Worm (Caenorhabditis elegans): ENCODE data around the gene tsp-18.

- no peak for TF ChIP-seq unc-55 (GFP tag; optimal IDR thresholded peaks at IDR 0.05)
- TF ChIP-seq lin-13 (GFP tag; optimal IDR thresholded peaks at IDR 0.05): no peak
- no peak for TF ChIP-seq snpc-4 (tag; optimal IDR thresholded peaks at IDR 0.05)
- no peak for TF ChIP-seq zag-1 (tag; optimal IDR thresholded peaks at IDR 0.05)
- no peak for TF ChIP-seq skn-1 (tag; optimal IDR thresholded peaks at IDR 0.05)
- no peak for TF ChIP-seq aly-2 (tag; optimal IDR thresholded peaks at IDR 0.05)
- no peak for TF ChIP-seq ama-1 (optimal IDR thresholded peaks at IDR 0.05)
- TF ChIP-seq egl-27 (tag; optimal IDR thresholded peaks at IDR 0.05): no peak
- no peak for TF ChIP-seq elt-3 (tag; optimal IDR thresholded peaks at IDR 0.05)
- TF ChIP-seq ZK546.5 (tag; optimal IDR thresholded peaks at IDR 0.05): no peak
- no peak for TF ChIP-seq nhr-77 (tag; optimal IDR thresholded peaks at IDR 0.05)
- TF ChIP-seq blmp-1 (tag; optimal IDR thresholded peaks at IDR 0.05; ENCODE audit: insufficient read depth): no peak
- no peak for TF ChIP-seq R02D3.7 (tag; optimal IDR thresholded peaks at IDR 0.05)
- TF ChIP-seq unc-62 (GFP tag; optimal IDR thresholded peaks at IDR 0.05): no peak
Measured at ce11 chrII:5952214-5952613, 47.9 kb downstream of the tsp-18 start.

All from whole organism, L2 larva.